Worm (Caenorhabditis elegans) whole organism, midembryonic: Measurements from ENCODE around the gene dph-1.

ENCODE experiments used
- T22C8.4 ChIP-seq: fragments of 200-800 bp; sonication (Bioruptor generic); IDR thresholded peaks from 2 replicates; pipeline ENCODE4 v1.3.6; 2022; ENCODE audit warnings: missing genetic modification characterization, missing compliant biosample characterization
- cog-1 ChIP-seq: sonication (generic microtip); optimal IDR thresholded peaks from 2 replicates; lab custom pipeline; 2016; ENCODE audit warnings: missing genetic modification characterization, missing compliant biosample characterization
- flt-1 ChIP-seq: fragments of 200-800 bp; sonication (Bioruptor generic); IDR thresholded peaks from 2 replicates; pipeline ENCODE4 v1.3.6; 2022; ENCODE audit warnings: missing genetic modification characterization, missing compliant biosample characterization
- klf-2 ChIP-seq: fragments of 200-800 bp; sonication (Bioruptor generic); conservative IDR thresholded peaks from 2 replicates; pipeline ENCODE4 v1.3.6; 2022; ENCODE audit warnings: missing genetic modification reagents, missing genetic modification characterization, missing compliant biosample characterization
- med-1 ChIP-seq: sonication (generic microtip); optimal IDR thresholded peaks from 2 replicates; lab custom pipeline; 2017; ENCODE audit warnings: missing genetic modification characterization, mild to moderate bottlenecking, missing compliant biosample characterization, antibody characterized with exemption, missing genetic modification reagents; ENCODE audit not compliant: insufficient read depth
- ref-1 ChIP-seq: fragments of 200-800 bp; sonication (Bioruptor generic); conservative IDR thresholded peaks from 2 replicates; pipeline ENCODE4 v1.3.6; 2022; ENCODE audit warnings: missing genetic modification reagents, missing genetic modification characterization, missing compliant biosample characterization
- tab-1 ChIP-seq: fragments of 200-800 bp; sonication (Bioruptor generic); IDR thresholded peaks from 2 replicates; pipeline ENCODE4 v1.3.6; 2022; ENCODE audit warnings: missing genetic modification characterization, missing compliant biosample characterization
- ztf-23 ChIP-seq: fragments of 200-800 bp; sonication (Bioruptor generic); IDR thresholded peaks from 2 replicates; pipeline ENCODE4 v1.3.6; 2022; ENCODE audit warnings: missing genetic modification reagents, missing genetic modification characterization, missing compliant biosample characterization
- ztf-29 ChIP-seq: fragments of 200-800 bp; sonication (Bioruptor generic); IDR thresholded peaks from 2 replicates; pipeline ENCODE4 v1.3.6; 2022; ENCODE audit warnings: missing genetic modification reagents, missing genetic modification characterization, missing compliant biosample characterization

The dph-1 gene

ce11 chrIII:3742090-3742489 lies 35.4 kb downstream of the dph-1 start:
- no peak for TF ChIP-seq tab-1 (GFP tag; lab: Robert Waterston, UW)
- TF ChIP-seq ztf-29 (GFP tag; lab: Robert Waterston, UW) = no peak
- TF ChIP-seq flt-1 (GFP tag; lab: Robert Waterston, UW) = no peak
- no peak for TF ChIP-seq T22C8.4 (GFP tag; lab: Robert Waterston, UW)
- no peak for TF ChIP-seq klf-2 (GFP tag; lab: Robert Waterston, UW)
- TF ChIP-seq cog-1 = no peak
- TF ChIP-seq med-1 = no peak
- TF ChIP-seq ref-1 = no peak

ce11 chrIII:3743367-3743766 lies 36.7 kb downstream of the dph-1 start:
- TF ChIP-seq T22C8.4 (GFP tag; lab: Robert Waterston, UW) (no peak), ref-1 (no peak), cog-1 (no peak), ztf-29 (GFP tag; lab: Robert Waterston, UW) (no peak), flt-1 (GFP tag; lab: Robert Waterston, UW) (no peak), tab-1 (GFP tag; lab: Robert Waterston, UW) (no peak), med-1 (no peak), ztf-23 (GFP tag; lab: Robert Waterston, UW) (no peak), klf-2 (GFP tag; lab: Robert Waterston, UW) (no peak)

DNA sequence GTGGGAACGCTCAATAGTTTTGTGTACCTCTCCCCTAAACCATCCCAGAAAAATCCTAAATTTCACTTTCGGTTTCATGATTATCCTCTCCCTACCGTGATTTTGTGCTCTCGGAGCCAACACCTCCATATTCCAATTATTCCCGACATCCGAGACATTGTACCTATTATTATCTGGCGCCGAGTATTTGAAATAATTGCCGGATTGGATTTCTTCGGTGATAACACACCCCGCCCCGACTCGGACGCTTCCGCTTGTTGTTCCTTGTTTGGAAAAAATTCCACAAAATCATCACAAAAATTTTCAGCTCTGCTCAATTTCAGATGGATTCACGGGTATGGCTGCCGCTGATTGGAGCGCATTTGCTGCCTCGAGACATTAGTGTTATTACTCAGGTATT lies 38.5 kb downstream of the dph-1 start, which contains the start of gene lin-48:
lin-48 (plus strand) TSS at position 301 of the 400 bp plus-strand sequence.
- no peak for TF ChIP-seq med-1
- TF ChIP-seq ztf-29 (GFP tag; lab: Robert Waterston, UW) = no peak
- TF ChIP-seq ref-1 = 0 out of 2 replicates have a peak, but pooled peaks have one; percentile 2
